Fruit fly (Drosophila melanogaster): ENCODE results near the gene CG11134.

CG11134 gene

dm6 chrX:13744599-13745052 is 6.9 kb downstream of the CG11134 start, which contains the start of gene Grip91 (continued):
- TF ChIP-seq E2f1 (GFP tag; IDR thresholded peaks at IDR 0.05) = no peak
- TF ChIP-seq CG2116 (GFP tag; optimal IDR thresholded peaks at IDR 0.05) = peak; percentile 49
- TF ChIP-seq chif (GFP tag; optimal IDR thresholded peaks at IDR 0.05) = no peak
- TF ChIP-seq Ptx1 (GFP tag; IDR thresholded peaks at IDR 0.05) = no peak
- no peak for TF ChIP-seq CG18764 (GFP tag; optimal IDR thresholded peaks at IDR 0.05)
- peak; percentile 87 for TF ChIP-seq gfzf (GFP tag; optimal IDR thresholded peaks at IDR 0.05)
- TF ChIP-seq CG1603 (tag; optimal IDR thresholded peaks at IDR 0.05) = peak; percentile 65
- no peak for TF ChIP-seq unpg (GFP tag; optimal IDR thresholded peaks at IDR 0.05)
- TF ChIP-seq tx (GFP tag; optimal IDR thresholded peaks at IDR 0.05) = no peak
- TF ChIP-seq fd102C (GFP tag; optimal IDR thresholded peaks at IDR 0.05) = no peak
- TF ChIP-seq maf-S (GFP tag; optimal IDR thresholded peaks at IDR 0.05) = no peak
- no peak for TF ChIP-seq Six4 (GFP tag; optimal IDR thresholded peaks at IDR 0.05)
- TF ChIP-seq Sox102F (GFP tag; optimal IDR thresholded peaks at IDR 0.05) = no peak
- no peak for TF ChIP-seq fd96Cb (tag; optimal IDR thresholded peaks at IDR 0.05)
- no peak for TF ChIP-seq tio (GFP tag; optimal IDR thresholded peaks at IDR 0.05)
- TF ChIP-seq sisA (GFP tag; IDR thresholded peaks at IDR 0.05) = no peak
- TF ChIP-seq CG8924 (tag; optimal IDR thresholded peaks at IDR 0.05) = peak; percentile 35
- no peak for TF ChIP-seq slou (GFP tag; optimal IDR thresholded peaks at IDR 0.05)
- no peak for TF ChIP-seq Ravus (GFP tag; IDR thresholded peaks at IDR 0.05)
- peak; percentile 25 for TF ChIP-seq NC2β (GFP tag; optimal IDR thresholded peaks at IDR 0.05)
- no peak for TF ChIP-seq CG8281 (tag; optimal IDR thresholded peaks at IDR 0.05)
- TF ChIP-seq lola (GFP tag; optimal IDR thresholded peaks at IDR 0.05) = no peak
- TF ChIP-seq CG14667 (GFP tag; IDR thresholded peaks at IDR 0.05) = no peak
- TF ChIP-seq CG1233 (GFP tag; optimal IDR thresholded peaks at IDR 0.05) = no peak
- no peak for TF ChIP-seq CG11696 (GFP tag; IDR thresholded peaks at IDR 0.05)
- TF ChIP-seq zf30C (GFP tag; optimal IDR thresholded peaks at IDR 0.05) = no peak
- TF ChIP-seq HmgD (GFP tag; optimal IDR thresholded peaks at IDR 0.05) = no peak
- TF ChIP-seq CG33213 (GFP tag; optimal IDR thresholded peaks at IDR 0.05) = peak; percentile 39
- no peak for TF ChIP-seq repo (GFP tag; optimal IDR thresholded peaks at IDR 0.05)
- TF ChIP-seq CG12104 (GFP tag; optimal IDR thresholded peaks at IDR 0.05) = no peak
- TF ChIP-seq CG32772 (GFP tag; IDR thresholded peaks at IDR 0.05) = no peak
- TF ChIP-seq gcm2 (GFP tag; optimal IDR thresholded peaks at IDR 0.05) = no peak
- peak; percentile 83 for TF ChIP-seq pzg (GFP tag; optimal IDR thresholded peaks at IDR 0.05)
- TF ChIP-seq nmo (GFP tag; optimal IDR thresholded peaks at IDR 0.05) = peak; percentile 54
- TF ChIP-seq tap (tag; optimal IDR thresholded peaks at IDR 0.05) = no peak
- no peak for TF ChIP-seq btn (GFP tag; optimal IDR thresholded peaks at IDR 0.05)
- no peak for TF ChIP-seq zfh1 (GFP tag; IDR thresholded peaks at IDR 0.05)
- no peak for TF ChIP-seq esg (GFP tag; conservative IDR thresholded peaks at IDR 0.05)
- no peak for TF ChIP-seq lov (optimal IDR thresholded peaks at IDR 0.05)
- TF ChIP-seq lov (GFP tag; IDR thresholded peaks at IDR 0.05) = no peak
- TF ChIP-seq CG2875 (GFP tag; optimal IDR thresholded peaks at IDR 0.05) = no peak
- TF ChIP-seq CG2199 (GFP tag; IDR thresholded peaks at IDR 0.05) = no peak
- peak; percentile 26 for TF ChIP-seq sug (tag; optimal IDR thresholded peaks at IDR 0.05)
- TF ChIP-seq seq (GFP tag; IDR thresholded peaks at IDR 0.05) = no peak
- TF ChIP-seq Usf (GFP tag; optimal IDR thresholded peaks at IDR 0.05) = no peak
- TF ChIP-seq CG12744 (GFP tag; optimal IDR thresholded peaks at IDR 0.05) = no peak
- no peak for TF ChIP-seq CG17802 (tag; optimal IDR thresholded peaks at IDR 0.05)
- TF ChIP-seq Bgb (GFP tag; IDR thresholded peaks at IDR 0.05; ENCODE audit: partially characterized antibody) = no peak
- TF ChIP-seq sd (tag; optimal IDR thresholded peaks at IDR 0.05) = peak; percentile 26
- no peak for TF ChIP-seq Hr78 (GFP tag; optimal IDR thresholded peaks at IDR 0.05)
- no peak for TF ChIP-seq Jarid2 (GFP tag; optimal IDR thresholded peaks at IDR 0.05)
- TF ChIP-seq twi (tag; optimal IDR thresholded peaks at IDR 0.05) = no peak

All from whole organism, embryonic.